Worm (Caenorhabditis elegans) whole organism, L2 larva: ENCODE results near the gene F58F9.6.

ENCODE experiments used
- dmd-4 ChIP-seq: sonication (generic microtip); optimal IDR thresholded peaks from 2 replicates; lab custom pipeline; 2017; ENCODE audit warnings: missing biosample characterization, missing genetic modification characterization
- elt-1 ChIP-seq: fragments of 150-350 bp; optimal IDR thresholded peaks from 2 replicates; lab custom pipeline; 2014; ENCODE audit warnings: missing biosample characterization, missing genetic modification characterization
- nhr-10 ChIP-seq: sonication (generic microtip); optimal IDR thresholded peaks from 2 replicates; lab custom pipeline; 2017; ENCODE audit warnings: missing biosample characterization, missing genetic modification characterization
- skn-1 ChIP-seq: sonication (generic microtip); optimal IDR thresholded peaks from 2 replicates; lab custom pipeline; 2017; ENCODE audit warnings: missing biosample characterization, missing genetic modification characterization

ce11 chrIV:6282143-6282542 lies 44.7 kb upstream of the F58F9.6 start, which contains the start of gene srv-32:
- no peak for TF ChIP-seq elt-1 (tag; lab: Kevin White, UChicago)
- TF ChIP-seq skn-1 = no peak
- no peak for TF ChIP-seq nhr-10 (tag; lab: Kevin White, UChicago)
- TF ChIP-seq dmd-4 (tag; lab: Kevin White, UChicago) = no peak
